Worm (Caenorhabditis elegans) whole organism, early embryonic: ENCODE data around the gene C16C4.17.

ENCODE experiments used
- B0310.2 ChIP-seq: sonication (generic microtip); optimal IDR thresholded peaks from 2 replicates; lab custom pipeline; 2016; ENCODE audit warnings: mild to moderate bottlenecking, missing genetic modification characterization, missing compliant biosample characterization
- F13C5.2 ChIP-seq: sonication (generic microtip); optimal IDR thresholded peaks from 2 replicates; lab custom pipeline; 2017; ENCODE audit warnings: mild to moderate bottlenecking, missing genetic modification characterization, inconsistent platforms, missing compliant biosample characterization
- aly-1 ChIP-seq: sonication (generic microtip); optimal IDR thresholded peaks from 2 replicates; lab custom pipeline; 2016; ENCODE audit warnings: missing genetic modification characterization, missing compliant biosample characterization
- ama-1 ChIP-seq: fragments of 150-350 bp; optimal IDR thresholded peaks from 2 replicates; lab custom pipeline; 2014
- ceh-13 ChIP-seq: fragments of 200-800 bp; sonication (Bioruptor generic); optimal IDR thresholded peaks from 2 replicates; lab custom pipeline; 2018; ENCODE audit warnings: mild to moderate bottlenecking, missing genetic modification characterization, missing compliant biosample characterization
- ceh-36 ChIP-seq: sonication (generic microtip); optimal IDR thresholded peaks from 2 replicates; lab custom pipeline; 2016; ENCODE audit warnings: missing genetic modification characterization, inconsistent platforms, missing compliant biosample characterization
- ets-7 ChIP-seq: sonication (generic microtip); optimal IDR thresholded peaks from 2 replicates; lab custom pipeline; 2016; ENCODE audit warnings: missing genotype, missing genetic modification characterization, missing compliant biosample characterization
- flt-1 ChIP-seq: fragments of 200-800 bp; sonication (Bioruptor generic); IDR thresholded peaks from 2 replicates; pipeline ENCODE4 v1.3.6; 2022; ENCODE audit warnings: missing genetic modification characterization, missing compliant biosample characterization
- hmbx-1 ChIP-seq: sonication (generic microtip); optimal IDR thresholded peaks from 2 replicates; lab custom pipeline; 2016; ENCODE audit warnings: mild to moderate bottlenecking, missing genetic modification characterization, missing compliant biosample characterization
- hmg-4 ChIP-seq: fragments of 200-800 bp; sonication (Bioruptor generic); optimal IDR thresholded peaks from 2 replicates; lab custom pipeline; 2018; ENCODE audit warnings: mild to moderate bottlenecking, missing genetic modification characterization, missing compliant biosample characterization
- hnd-1 ChIP-seq: sonication (generic microtip); optimal IDR thresholded peaks from 2 replicates; lab custom pipeline; 2016; ENCODE audit warnings: missing genetic modification characterization, missing compliant biosample characterization
- pes-1 ChIP-seq: fragments of 200-800 bp; sonication (Bioruptor generic); IDR thresholded peaks from 2 replicates; pipeline ENCODE4 v1.3.6; 2022; ENCODE audit warnings: missing genetic modification reagents, missing genetic modification characterization, missing compliant biosample characterization
- scrt-1 ChIP-seq: fragments of 200-800 bp; sonication (Bioruptor generic); IDR thresholded peaks from 2 replicates; pipeline ENCODE4 v1.3.6; 2022; ENCODE audit warnings: missing genetic modification characterization, missing compliant biosample characterization
- sea-1 ChIP-seq: fragments of 200-800 bp; sonication (Bioruptor generic); conservative IDR thresholded peaks from 2 replicates; pipeline ENCODE4 v1.3.6; 2022; ENCODE audit warnings: missing genetic modification characterization, missing compliant biosample characterization
- tbx-11 ChIP-seq: fragments of 200-800 bp; sonication (Bioruptor generic); IDR thresholded peaks from 2 replicates; pipeline ENCODE4 v1.3.6; 2022; ENCODE audit warnings: missing genetic modification characterization, missing compliant biosample characterization
- tbx-37 ChIP-seq: fragments of 200-800 bp; sonication (Bioruptor generic); conservative IDR thresholded peaks from 2 replicates; pipeline ENCODE4 v1.3.6; 2022; ENCODE audit warnings: missing genetic modification reagents, missing genetic modification characterization, missing compliant biosample characterization
- tra-4 ChIP-seq: sonication (generic microtip); optimal IDR thresholded peaks from 2 replicates; lab custom pipeline; 2017; ENCODE audit warnings: missing genetic modification characterization, missing compliant biosample characterization

C16C4.17 gene

DNA sequence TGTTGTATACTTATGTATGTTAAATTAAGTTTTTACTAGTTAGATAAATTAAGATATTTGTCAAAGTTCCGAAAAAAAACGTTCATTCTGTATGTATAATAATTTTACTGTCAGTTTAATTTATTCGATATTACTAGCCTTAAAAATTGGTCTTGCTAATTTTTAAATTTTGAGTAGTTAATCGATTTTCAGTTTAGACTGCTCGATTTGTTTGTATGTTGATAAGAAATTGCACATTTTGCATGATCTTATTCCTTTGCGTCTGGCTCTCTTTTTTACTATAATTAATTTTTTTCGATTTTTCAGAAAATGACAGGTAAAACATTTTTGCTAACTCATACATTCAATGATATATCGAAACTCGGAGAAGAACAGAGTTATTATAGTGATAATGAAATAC, 35.6 kb downstream of the C16C4.17 start, which contains the start of gene math-24:
Gene math-24 (plus strand): TSS at position 301 of the 400 bp plus-strand sequence.
- no peak for TF ChIP-seq ama-1 (lab: Kevin White, UChicago)
- TF ChIP-seq hmbx-1 (tag; lab: Kevin White, UChicago), result no peak
- no peak for TF ChIP-seq aly-1 (tag; lab: Kevin White, UChicago)
- no peak for TF ChIP-seq ceh-36
- TF ChIP-seq ets-7, result no peak
- no peak for TF ChIP-seq sea-1 (GFP tag; lab: Robert Waterston, UW)
- TF ChIP-seq hmg-4 (GFP tag; lab: Kevin White, UChicago), result no peak
- TF ChIP-seq pes-1, result no peak
- no peak for TF ChIP-seq ceh-13 (GFP tag; lab: Kevin White, UChicago)
- TF ChIP-seq hnd-1 (tag; lab: Kevin White, UChicago), result no peak
- no peak for TF ChIP-seq tbx-11 (GFP tag; lab: Robert Waterston, UW)
- TF ChIP-seq B0310.2 (tag; lab: Kevin White, UChicago), result no peak
- no peak for TF ChIP-seq tbx-37
- TF ChIP-seq scrt-1 (GFP tag; lab: Robert Waterston, UW), result no peak
- TF ChIP-seq flt-1 (GFP tag; lab: Robert Waterston, UW), result no peak
- no peak for TF ChIP-seq tra-4
- TF ChIP-seq F13C5.2 (tag; lab: Kevin White, UChicago), result no peak

DNA sequence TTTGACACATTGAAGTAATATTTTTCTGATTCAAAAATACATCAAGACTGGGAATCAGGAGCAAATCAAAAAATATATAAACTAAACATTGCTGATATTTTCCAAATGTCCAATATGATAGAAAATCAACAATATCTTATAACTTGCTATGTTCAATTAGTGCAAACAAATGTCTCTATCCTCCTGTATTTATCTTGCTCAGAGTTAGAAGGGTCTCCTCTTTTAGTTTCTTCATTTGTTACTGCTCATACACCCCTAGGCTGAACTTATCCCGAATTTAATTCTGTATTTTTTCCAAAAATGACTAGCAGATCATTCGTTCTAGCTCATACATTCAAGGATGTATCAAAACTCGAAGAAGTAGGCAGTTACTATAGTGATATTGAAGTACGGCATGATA, 37.6 kb downstream of the C16C4.17 start, which contains the start of gene math-23:
Gene math-23 (plus strand): TSS at position 301 of the 400 bp plus-strand sequence.
- TF ChIP-seq flt-1 (GFP tag; lab: Robert Waterston, UW) (no peak), hmg-4 (GFP tag; lab: Kevin White, UChicago) (no peak), hnd-1 (tag; lab: Kevin White, UChicago) (no peak), ets-7 (no peak), ceh-13 (GFP tag; lab: Kevin White, UChicago) (no peak), sea-1 (GFP tag; lab: Robert Waterston, UW) (no peak), F13C5.2 (tag; lab: Kevin White, UChicago) (no peak), tra-4 (no peak), hmbx-1 (tag; lab: Kevin White, UChicago) (no peak), aly-1 (tag; lab: Kevin White, UChicago) (no peak), ceh-36 (no peak), tbx-37 (no peak), tbx-11 (GFP tag; lab: Robert Waterston, UW) (no peak), pes-1 (no peak), ama-1 (lab: Kevin White, UChicago) (no peak)

DNA sequence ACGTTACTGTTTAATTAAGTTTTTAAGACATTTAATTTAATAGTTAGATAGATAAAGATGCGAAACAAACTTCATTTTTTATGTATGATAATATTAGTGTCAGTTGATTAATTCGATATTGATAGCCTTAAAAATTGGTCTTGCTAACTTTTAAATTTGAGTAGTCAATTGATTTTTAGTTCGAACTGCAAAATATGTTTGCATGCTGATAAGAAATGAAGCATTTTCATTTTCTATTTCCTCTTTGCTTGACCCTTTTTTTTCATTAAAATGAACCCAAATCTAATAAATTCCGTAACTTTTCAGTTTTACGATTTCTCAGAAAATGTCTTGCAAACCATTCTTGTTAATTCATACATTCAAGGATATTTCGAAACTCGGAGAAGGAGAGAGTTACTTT, 40.7 kb downstream of the C16C4.17 start, which contains the start of gene math-22:
Gene math-22 (plus strand): TSS at position 301 of the 400 bp plus-strand sequence.
- no peak for TF ChIP-seq ceh-13 (GFP tag; lab: Kevin White, UChicago)
- no peak for TF ChIP-seq ama-1 (lab: Kevin White, UChicago)
- no peak for TF ChIP-seq hnd-1 (tag; lab: Kevin White, UChicago)
- TF ChIP-seq sea-1 (GFP tag; lab: Robert Waterston, UW), result no peak
- no peak for TF ChIP-seq B0310.2 (tag; lab: Kevin White, UChicago)
- no peak for TF ChIP-seq aly-1 (tag; lab: Kevin White, UChicago)
- no peak for TF ChIP-seq flt-1 (GFP tag; lab: Robert Waterston, UW)
- no peak for TF ChIP-seq tbx-37

DNA sequence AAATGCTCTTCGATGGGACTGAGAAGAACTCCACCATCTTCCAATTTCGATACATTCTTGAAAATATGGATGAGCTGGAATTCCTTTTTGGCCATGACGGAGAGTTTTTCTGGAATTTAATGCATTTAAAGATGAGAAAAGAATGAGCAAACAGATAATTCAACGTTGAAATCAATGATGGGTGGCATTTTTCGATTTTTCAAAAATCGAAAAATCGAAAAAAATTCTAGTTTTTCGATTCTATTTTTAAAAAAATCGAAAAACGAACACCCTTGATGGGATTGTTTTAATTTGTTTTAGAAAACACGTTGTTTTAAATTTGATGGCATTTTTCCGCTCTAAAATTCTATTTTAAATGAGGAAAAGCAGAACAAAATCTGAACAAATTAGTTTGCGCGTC, 48.4 kb downstream of the C16C4.17 start, which contains the start of gene math-31:
Gene math-31 (minus strand): TSS at position 101 of the 400 bp plus-strand sequence.
- TF ChIP-seq sea-1 (GFP tag; lab: Robert Waterston, UW) (no peak), hmbx-1 (tag; lab: Kevin White, UChicago) (no peak), tra-4 (no peak), B0310.2 (tag; lab: Kevin White, UChicago) (no peak), F13C5.2 (tag; lab: Kevin White, UChicago) (no peak), ets-7 (no peak), ama-1 (lab: Kevin White, UChicago) (no peak), ceh-13 (GFP tag; lab: Kevin White, UChicago) (no peak), hnd-1 (tag; lab: Kevin White, UChicago) (no peak), scrt-1 (GFP tag; lab: Robert Waterston, UW) (no peak), pes-1 (no peak), flt-1 (GFP tag; lab: Robert Waterston, UW) (no peak), tbx-11 (GFP tag; lab: Robert Waterston, UW) (no peak), tbx-37 (no peak), aly-1 (tag; lab: Kevin White, UChicago) (no peak), hmg-4 (GFP tag; lab: Kevin White, UChicago) (no peak), ceh-36 (no peak)
